Worm (Caenorhabditis elegans): ENCODE results near the gene txt-11.

Gene txt-11

ce11 chrV:3452489-3452888 lies 39.4 kb downstream of the txt-11 start:
- TF ChIP-seq ztf-22 (GFP tag; optimal IDR thresholded peaks at IDR 0.05) (no peak), ztf-25 (GFP tag; IDR thresholded peaks at IDR 0.05) (no peak), fkh-3 (tag; optimal IDR thresholded peaks at IDR 0.05) (no peak), cebp-1 (GFP tag; IDR thresholded peaks at IDR 0.05) (no peak), cebp-1 (tag; optimal IDR thresholded peaks at IDR 0.05) (no peak), cebp-2 (GFP tag; IDR thresholded peaks at IDR 0.05) (no peak), ekl-4 (GFP tag; IDR thresholded peaks at IDR 0.05) (no peak), K12H6.12 (tag; optimal IDR thresholded peaks at IDR 0.05) (no peak)

- TF ChIP-seq lag-1 (GFP tag; IDR thresholded peaks at IDR 0.05) = no peak
- TF ChIP-seq dpff-1 (tag; optimal IDR thresholded peaks at IDR 0.05) = no peak
- TF ChIP-seq atf-7 (tag; optimal IDR thresholded peaks at IDR 0.05) = no peak
- no peak for TF ChIP-seq cebp-2 (GFP tag; IDR thresholded peaks at IDR 0.05)
- no peak for TF ChIP-seq Y95B8A.8 (GFP tag; IDR thresholded peaks at IDR 0.05)
- TF ChIP-seq dpl-1 (GFP tag; optimal IDR thresholded peaks at IDR 0.05) = no peak
- TF ChIP-seq snpc-4 (GFP tag; optimal IDR thresholded peaks at IDR 0.05) = no peak
- TF ChIP-seq snpc-4 (tag; optimal IDR thresholded peaks at IDR 0.05) = no peak
- no peak for TF ChIP-seq somi-1 (GFP tag; optimal IDR thresholded peaks at IDR 0.05)
- TF ChIP-seq rec-8 (tag; optimal IDR thresholded peaks at IDR 0.05) = no peak
- no peak for TF ChIP-seq ztf-6 (GFP tag; IDR thresholded peaks at IDR 0.05)
- no peak for TF ChIP-seq fkh-3 (tag; optimal IDR thresholded peaks at IDR 0.05)
- TF ChIP-seq athp-1 (tag; optimal IDR thresholded peaks at IDR 0.05) = no peak
- TF ChIP-seq aptf-3 (GFP tag; IDR thresholded peaks at IDR 0.05) = no peak
- TF ChIP-seq nfyb-1 (GFP tag; IDR thresholded peaks at IDR 0.05) = no peak
Measured at ce11 chrV:3454620-3455019, 41.5 kb downstream of the txt-11 start.

DNA sequence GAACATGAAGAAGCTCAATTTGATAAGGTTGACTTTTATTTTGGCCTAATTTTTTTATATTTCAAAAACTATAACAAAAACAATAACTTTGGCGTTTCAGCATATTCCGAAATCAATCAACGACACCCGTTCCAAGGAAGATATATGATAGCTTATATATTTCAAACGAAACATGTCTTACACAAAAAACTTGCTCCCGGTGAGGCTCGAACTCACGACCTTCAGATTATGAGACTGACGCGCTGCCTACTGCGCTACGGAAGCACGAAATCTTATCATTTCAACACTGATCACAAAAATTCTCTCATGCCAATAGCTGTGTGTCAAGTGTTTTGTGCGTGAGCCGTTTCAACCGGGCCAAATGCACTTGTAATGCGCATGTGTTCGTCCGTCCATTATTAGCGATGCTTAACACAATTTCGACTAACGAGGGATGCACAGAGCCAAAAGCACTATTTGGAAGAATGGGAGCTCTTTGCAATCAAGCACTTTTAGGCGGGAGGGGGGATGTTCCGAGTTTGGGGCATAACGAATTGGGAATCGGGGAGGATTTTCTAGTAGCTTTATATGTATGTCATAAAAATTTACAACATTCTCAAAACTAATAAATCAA lies 42.1 kb downstream of the txt-11 start:
- no peak for TF ChIP-seq snpc-4 (GFP tag; optimal IDR thresholded peaks at IDR 0.05)
- peak in 1 of 4 experiments; percentile 7 for TF ChIP-seq snpc-4 (tag; optimal IDR thresholded peaks at IDR 0.05)
- peak; percentile 10; the same call in 1 of the 2 replicates for TF ChIP-seq hmg-1.2 (GFP tag; IDR thresholded peaks at IDR 0.05)
- TF ChIP-seq nfyb-1 (GFP tag; IDR thresholded peaks at IDR 0.05) = 0 out of 2 replicates have a peak, but pooled peaks have one; percentile 56
- TF ChIP-seq madf-10 (tag; optimal IDR thresholded peaks at IDR 0.05) = peak; percentile 31
- TF ChIP-seq D2030.7 (GFP tag; IDR thresholded peaks at IDR 0.05) = peak; percentile 10; the same call in 1 of the 2 replicates
- TF ChIP-seq nfya-1 (tag; optimal IDR thresholded peaks at IDR 0.05; ENCODE audit: borderline replicate concordance, insufficient read depth) = no peak
- peak; percentile 44 to 65 for TF ChIP-seq rec-8 (tag; optimal IDR thresholded peaks at IDR 0.05)
- peak; percentile 44 for TF ChIP-seq mxl-1 (tag; optimal IDR thresholded peaks at IDR 0.05)
- TF ChIP-seq B0261.1 (tag; optimal IDR thresholded peaks at IDR 0.05) = peak; percentile 64
- no peak for TF ChIP-seq ama-1 (optimal IDR thresholded peaks at IDR 0.05)
- TF ChIP-seq ama-1 (GFP tag; optimal IDR thresholded peaks at IDR 0.05) = peak in 1 of 2 experiments; percentile 40
- no peak for TF ChIP-seq hlh-26 (GFP tag; conservative IDR thresholded peaks at IDR 0.05)
- TF ChIP-seq tbp1 (GFP tag; optimal IDR thresholded peaks at IDR 0.05) = peak; percentile 84
- peak; percentile 82 for TF ChIP-seq lin-26 (GFP tag; IDR thresholded peaks at IDR 0.05)
- peak; percentile 37 for TF ChIP-seq snpc-3.4 (tag; optimal IDR thresholded peaks at IDR 0.05)
- TF ChIP-seq F52B5.7 (tag; optimal IDR thresholded peaks at IDR 0.05) = no peak
- TF ChIP-seq ceh-91 (GFP tag; IDR thresholded peaks at IDR 0.05) = no peak
- peak; percentile 53 for TF ChIP-seq nhr-90 (tag; optimal IDR thresholded peaks at IDR 0.05)
- TF ChIP-seq Y56A3A.18 (GFP tag; IDR thresholded peaks at IDR 0.05) = 0 out of 2 replicates have a peak, but pooled peaks have one; percentile 21
- peak; percentile 43 for TF ChIP-seq die-1 (tag; optimal IDR thresholded peaks at IDR 0.05)
- TF ChIP-seq sea-2 (GFP tag; IDR thresholded peaks at IDR 0.05) = no peak
- peak; percentile 77 for TF ChIP-seq rpc-1 (optimal IDR thresholded peaks at IDR 0.05)
- TF ChIP-seq rpc-1 (tag; optimal IDR thresholded peaks at IDR 0.05) = peak; percentile 82
- TF ChIP-seq lin-54 (GFP tag; optimal IDR thresholded peaks at IDR 0.05) = peak; percentile 9
